Worm (Caenorhabditis elegans) whole organism, L1 larva: ENCODE data around the gene aqp-4.

Experiments used
- C34B4.2 ChIP-seq: sonication (generic microtip); optimal IDR thresholded peaks from 2 replicates; lab custom pipeline; 2017; ENCODE audit warnings: mild to moderate bottlenecking, missing genetic modification characterization, missing compliant biosample characterization
- aly-2 ChIP-seq: fragments of 150-350 bp; optimal IDR thresholded peaks from 2 replicates; lab custom pipeline; 2014; ENCODE audit warnings: missing biosample characterization, missing genetic modification characterization
- ceh-82 ChIP-seq, 3 experiments: fragments of 150-350 bp in 1 of 3; sonication (generic microtip) in 2 of 3; optimal IDR thresholded peaks; 2 replicates each; lab custom pipeline; 2014 to 2017; ENCODE audit warnings: missing biosample characterization in 3 of 3, missing genetic modification characterization in 3 of 3
- nhr-28 ChIP-seq: fragments of 150-350 bp; optimal IDR thresholded peaks from 2 replicates; lab custom pipeline; 2014; ENCODE audit warnings: missing biosample characterization, missing genetic modification characterization

ce11 chrV:9771311-9771710 lies 34.0 kb downstream of the aqp-4 start:
- no peak for TF ChIP-seq C34B4.2 (tag; lab: Kevin White, UChicago)
- TF ChIP-seq nhr-28 (tag; lab: Kevin White, UChicago), result no peak
- no peak for TF ChIP-seq ceh-82 (tag; optimal IDR thresholded peaks at IDR 0.05; lab: Kevin White, UChicago)
- TF ChIP-seq aly-2 (tag; lab: Kevin White, UChicago), result no peak
